Fruit fly (Drosophila melanogaster) Kc167 (cell line): Measurements from ENCODE around the gene Rala.

ENCODE experiments used
- insv ChIP-seq: fragments of >200 bp; optimal IDR thresholded peaks from 3 replicates; lab custom pipeline; 2018; ENCODE audit warnings: missing external identifiers
- ttk ChIP-seq: sonication (Bioruptor generic); optimal IDR thresholded peaks from 2 replicates; lab custom pipeline; 2017; ENCODE audit warnings: missing external identifiers

- TF ChIP-seq ttk (lab: Kevin White, UChicago) = no peak
- no peak for TF ChIP-seq insv (lab: Kevin White, UChicago)
Observed at dm6 chrX:3745264-3745564, 25.8 kb upstream of the Rala start.
